Fruit fly (Drosophila melanogaster) S2 (cell line): ENCODE data around the gene CG7333.

Experiments used
- CG8478 ChIP-seq: fragments of >200 bp; optimal IDR thresholded peaks from 2 replicates; lab custom pipeline; 2018
- CTCF ChIP-seq, 2 experiments: fragments of >200 bp; optimal IDR thresholded peaks; 2 replicates each; lab custom pipeline; 2018

DNA sequence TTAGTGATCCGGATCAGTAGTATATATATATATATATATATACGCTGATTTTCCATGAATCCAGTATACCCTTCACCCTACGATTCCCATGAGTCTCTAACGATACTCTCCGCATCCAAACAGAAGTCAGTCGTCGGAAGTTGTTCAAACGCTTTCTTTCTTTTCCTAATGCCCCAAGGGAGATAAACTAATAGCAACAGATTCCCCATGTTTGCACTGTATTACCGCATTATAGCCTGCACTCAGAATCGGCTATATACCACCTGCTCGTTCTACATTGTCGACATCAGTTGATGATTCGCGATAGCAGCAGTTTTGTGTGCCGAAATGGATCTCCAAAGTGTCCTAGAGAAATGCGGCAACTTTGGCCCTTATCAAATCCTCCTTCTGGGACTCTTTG is 6.5 kb downstream of the CG7333 start, which contains the start of gene CG17751:
- no peak for TF ChIP-seq CG8478
- TF ChIP-seq CTCF (optimal IDR thresholded peaks at IDR 0.05; lab: Kevin White, UChicago): no peak
